Worm (Caenorhabditis elegans) whole organism, L4/young adult: ENCODE measurements around the gene pptr-2.

Experiments used
- W03F9.2 ChIP-seq: fragments of 150-350 bp; optimal IDR thresholded peaks from 2 replicates; lab custom pipeline; 2014; ENCODE audit warnings: missing biosample characterization, missing genetic modification characterization
- him-1 ChIP-seq: sonication (generic microtip); optimal IDR thresholded peaks from 2 replicates; lab custom pipeline; 2016; ENCODE audit warnings: missing genotype, missing genetic modification reagents, missing genetic modification characterization, missing compliant biosample characterization

DNA sequence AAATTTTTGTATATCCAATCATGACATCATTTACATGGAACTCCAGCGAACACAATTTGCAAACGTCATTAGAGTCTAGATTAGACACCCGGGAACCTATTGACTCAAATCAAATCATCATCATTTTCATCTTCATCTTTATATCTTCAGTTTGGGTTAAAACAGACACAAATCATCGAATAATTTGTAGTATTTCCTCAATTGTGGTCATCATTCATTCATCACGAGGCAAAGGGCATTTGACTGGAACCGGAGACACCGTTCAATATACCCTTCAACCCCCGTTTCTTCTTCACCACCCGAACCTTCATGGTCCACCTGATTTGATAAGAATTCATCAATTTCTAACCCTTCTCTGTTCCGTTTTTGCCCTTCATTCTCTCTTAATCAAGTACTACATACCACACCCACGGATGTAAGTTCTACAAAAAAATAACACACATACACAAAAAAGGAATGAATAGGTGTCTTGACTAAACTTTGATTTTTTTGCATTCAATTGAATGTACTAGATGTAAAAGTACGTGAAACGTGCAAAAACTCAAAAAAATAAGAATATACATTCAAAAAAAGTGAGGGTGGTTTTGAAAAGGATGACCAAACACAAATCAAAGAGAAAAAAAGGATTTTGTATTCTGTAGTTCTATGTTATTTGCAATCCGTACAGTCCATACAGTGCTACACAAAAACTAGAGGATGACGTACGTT lies 17.7 kb downstream of the pptr-2 start:
- no peak for TF ChIP-seq W03F9.2 (tag; lab: Kevin White, UChicago)
- no peak for TF ChIP-seq him-1 (tag; lab: Kevin White, UChicago)
